Worm (Caenorhabditis elegans) whole organism, L2 larva: ENCODE measurements around the gene math-33.

Experiments used
- C34F6.9 ChIP-seq: fragments of 150-350 bp; optimal IDR thresholded peaks from 2 replicates; lab custom pipeline; 2014; ENCODE audit warnings: missing biosample characterization, missing genetic modification characterization
- F13H6.1 ChIP-seq: sonication (generic microtip); optimal IDR thresholded peaks from 2 replicates; lab custom pipeline; 2016; ENCODE audit warnings: missing genetic modification characterization, missing compliant biosample characterization
- R02D3.7 ChIP-seq: fragments of 150-350 bp; optimal IDR thresholded peaks from 2 replicates; lab custom pipeline; 2014; ENCODE audit warnings: missing biosample characterization, missing genetic modification characterization
- Y55F3AM.14 ChIP-seq: fragments of 200-800 bp; sonication (Bioruptor generic); optimal IDR thresholded peaks from 2 replicates; lab custom pipeline; 2018; ENCODE audit warnings: mild to moderate bottlenecking, missing genetic modification characterization, missing compliant biosample characterization
- ZK546.5 ChIP-seq: sonication (generic microtip); optimal IDR thresholded peaks from 2 replicates; lab custom pipeline; 2017; ENCODE audit warnings: missing biosample characterization, missing genetic modification characterization
- alr-1 ChIP-seq: fragments of 150-350 bp; optimal IDR thresholded peaks from 2 replicates; lab custom pipeline; 2014; ENCODE audit warnings: missing biosample characterization, missing genetic modification characterization
- aly-2 ChIP-seq: fragments of 150-350 bp; optimal IDR thresholded peaks from 2 replicates; lab custom pipeline; 2014; ENCODE audit warnings: missing biosample characterization, missing genetic modification characterization
- ama-1 ChIP-seq: fragments of 150-350 bp; optimal IDR thresholded peaks from 2 replicates; lab custom pipeline; 2018; ENCODE audit warnings: inconsistent platforms
- blmp-1 ChIP-seq: sonication (generic microtip); optimal IDR thresholded peaks from 2 replicates; lab custom pipeline; 2017; ENCODE audit warnings: missing genetic modification characterization, mild to moderate bottlenecking, missing compliant biosample characterization, antibody characterized with exemption, moderate library complexity; ENCODE audit not compliant: insufficient read depth
- ceh-82 ChIP-seq: fragments of 150-350 bp; optimal IDR thresholded peaks from 2 replicates; lab custom pipeline; 2014; ENCODE audit warnings: missing biosample characterization, missing genetic modification characterization
- crh-2 ChIP-seq: sonication (generic microtip); optimal IDR thresholded peaks from 2 replicates; lab custom pipeline; 2017; ENCODE audit warnings: missing biosample characterization, missing genetic modification characterization
- dmd-4 ChIP-seq: sonication (generic microtip); optimal IDR thresholded peaks from 2 replicates; lab custom pipeline; 2017; ENCODE audit warnings: missing biosample characterization, missing genetic modification characterization
- egl-27 ChIP-seq: sonication (generic microtip); optimal IDR thresholded peaks from 3 replicates; lab custom pipeline; 2017; ENCODE audit warnings: missing biosample characterization, missing genetic modification reagents, missing genetic modification characterization
- elt-1 ChIP-seq: fragments of 150-350 bp; optimal IDR thresholded peaks from 2 replicates; lab custom pipeline; 2014; ENCODE audit warnings: missing biosample characterization, missing genetic modification characterization
- elt-3 ChIP-seq: sonication (generic microtip); optimal IDR thresholded peaks from 2 replicates; lab custom pipeline; 2017; ENCODE audit warnings: missing biosample characterization, missing genetic modification characterization
- fos-1 ChIP-seq: fragments of 150-350 bp; optimal IDR thresholded peaks from 2 replicates; lab custom pipeline; 2014; ENCODE audit warnings: missing biosample characterization, missing genetic modification characterization
- gmeb-1 ChIP-seq: fragments of 150-350 bp; optimal IDR thresholded peaks from 2 replicates; lab custom pipeline; 2014; ENCODE audit warnings: missing biosample characterization, missing genetic modification characterization
- lin-11 ChIP-seq: fragments of 150-350 bp; sonication (generic microtip); optimal IDR thresholded peaks from 2 replicates; lab custom pipeline; 2014; ENCODE audit warnings: missing biosample characterization, missing genetic modification characterization, inconsistent platforms, mixed read lengths
- lin-13 ChIP-seq: fragments of 150-350 bp; optimal IDR thresholded peaks from 2 replicates; lab custom pipeline; 2014; ENCODE audit warnings: missing biosample characterization, missing genetic modification reagents, missing genetic modification characterization
- lin-39 ChIP-seq: fragments of 150-350 bp; optimal IDR thresholded peaks from 2 replicates; lab custom pipeline; 2014; ENCODE audit warnings: missing biosample characterization, missing genetic modification reagents, missing genetic modification characterization
- lsy-2 ChIP-seq, 2 experiments: fragments of 150-350 bp in 1 of 2; sonication (generic microtip) in 1 of 2; optimal IDR thresholded peaks; 2 replicates each; lab custom pipeline; 2014 to 2017; ENCODE audit warnings: missing biosample characterization in 2 of 2, missing genetic modification characterization in 2 of 2
- mab-5 ChIP-seq: fragments of 150-350 bp; optimal IDR thresholded peaks from 2 replicates; lab custom pipeline; 2014; ENCODE audit warnings: missing biosample characterization, missing genetic modification characterization
- mbf-1 ChIP-seq: sonication (generic microtip); optimal IDR thresholded peaks from 2 replicates; lab custom pipeline; 2017; ENCODE audit warnings: missing biosample characterization, missing genetic modification characterization
- mdl-1 ChIP-seq, 2 experiments: fragments of 150-350 bp in 1 of 2; sonication (generic microtip) in 1 of 2; optimal IDR thresholded peaks; 2 replicates each; lab custom pipeline; 2017; ENCODE audit warnings: missing biosample characterization in 2 of 2, missing genetic modification characterization in 2 of 2
- nhr-10 ChIP-seq: sonication (generic microtip); optimal IDR thresholded peaks from 2 replicates; lab custom pipeline; 2017; ENCODE audit warnings: missing biosample characterization, missing genetic modification characterization
- nhr-11 ChIP-seq: fragments of 150-350 bp; optimal IDR thresholded peaks from 2 replicates; lab custom pipeline; 2014; ENCODE audit warnings: missing biosample characterization, missing genetic modification characterization
- nhr-12 ChIP-seq: fragments of 150-350 bp; optimal IDR thresholded peaks from 2 replicates; lab custom pipeline; 2014; ENCODE audit warnings: missing biosample characterization, missing genetic modification characterization
- nhr-129 ChIP-seq: fragments of 150-350 bp; optimal IDR thresholded peaks from 2 replicates; lab custom pipeline; 2014; ENCODE audit warnings: missing biosample characterization, missing genetic modification characterization
- nhr-21 ChIP-seq: fragments of 150-350 bp; optimal IDR thresholded peaks from 2 replicates; lab custom pipeline; 2014; ENCODE audit warnings: missing biosample characterization, missing genetic modification characterization
- nhr-23 ChIP-seq: fragments of 150-350 bp; optimal IDR thresholded peaks from 2 replicates; lab custom pipeline; 2014; ENCODE audit warnings: missing biosample characterization, missing genetic modification reagents, missing genetic modification characterization
- nhr-237 ChIP-seq: fragments of 150-350 bp; optimal IDR thresholded peaks from 2 replicates; lab custom pipeline; 2014; ENCODE audit warnings: missing biosample characterization, missing genetic modification characterization
- nhr-25 ChIP-seq: fragments of 150-350 bp; sonication (generic microtip); optimal IDR thresholded peaks from 3 replicates; lab custom pipeline; 2014; ENCODE audit warnings: missing biosample characterization, missing genetic modification characterization
- nhr-6 ChIP-seq: fragments of 150-350 bp; optimal IDR thresholded peaks from 2 replicates; lab custom pipeline; 2014; ENCODE audit warnings: missing biosample characterization, missing genetic modification characterization
- nhr-77 ChIP-seq: fragments of 150-350 bp; optimal IDR thresholded peaks from 2 replicates; lab custom pipeline; 2014; ENCODE audit warnings: missing biosample characterization, missing genetic modification characterization
- peb-1 ChIP-seq: fragments of 150-350 bp; optimal IDR thresholded peaks from 2 replicates; lab custom pipeline; 2014; ENCODE audit warnings: missing biosample characterization, missing genetic modification characterization
- sem-4 ChIP-seq: fragments of 150-350 bp; optimal IDR thresholded peaks from 2 replicates; lab custom pipeline; 2014; ENCODE audit warnings: missing biosample characterization, missing genetic modification reagents, missing genetic modification characterization
- skn-1 ChIP-seq: sonication (generic microtip); optimal IDR thresholded peaks from 2 replicates; lab custom pipeline; 2017; ENCODE audit warnings: missing biosample characterization, missing genetic modification characterization
- sma-3 ChIP-seq: sonication (generic microtip); optimal IDR thresholded peaks from 2 replicates; lab custom pipeline; 2016; ENCODE audit warnings: missing genetic modification reagents, missing genetic modification characterization, missing compliant biosample characterization
- sma-9 ChIP-seq, 2 experiments: fragments of 150-350 bp in 1 of 2; sonication (generic microtip) in 1 of 2; optimal IDR thresholded peaks; 2 replicates each; lab custom pipeline; 2014 to 2016; ENCODE audit warnings: missing genetic modification characterization in 2 of 2, mild to moderate bottlenecking in 1 of 2, missing biosample characterization in 1 of 2, missing compliant biosample characterization in 1 of 2, missing genetic modification reagents in 1 of 2, moderate library complexity in 1 of 2
- snpc-4 ChIP-seq: fragments of 150-350 bp; optimal IDR thresholded peaks from 2 replicates; lab custom pipeline; 2014; ENCODE audit warnings: missing biosample characterization, missing genetic modification characterization
- unc-39 ChIP-seq: fragments of 150-350 bp; optimal IDR thresholded peaks from 2 replicates; lab custom pipeline; 2014; ENCODE audit warnings: missing biosample characterization, missing genetic modification characterization
- unc-55 ChIP-seq: fragments of 150-350 bp; sonication (generic microtip); optimal IDR thresholded peaks from 3 replicates; lab custom pipeline; 2014; ENCODE audit warnings: missing biosample characterization, missing genetic modification reagents, missing genetic modification characterization
- unc-62 ChIP-seq: fragments of 150-350 bp; optimal IDR thresholded peaks from 2 replicates; lab custom pipeline; 2014; ENCODE audit warnings: missing biosample characterization, missing genetic modification reagents, missing genetic modification characterization
- zag-1 ChIP-seq: fragments of 150-350 bp; optimal IDR thresholded peaks from 2 replicates; lab custom pipeline; 2014; ENCODE audit warnings: missing biosample characterization, missing genetic modification characterization
- ztf-1 ChIP-seq: fragments of 200-800 bp; sonication (Bioruptor generic); conservative IDR thresholded peaks from 2 replicates; pipeline ENCODE4 v1.3.6; 2022; ENCODE audit warnings: missing genetic modification characterization, missing compliant biosample characterization
- ztf-11 ChIP-seq: sonication (generic microtip); optimal IDR thresholded peaks from 2 replicates; lab custom pipeline; 2017; ENCODE audit warnings: missing biosample characterization, missing genetic modification characterization

The math-33 gene

DNA sequence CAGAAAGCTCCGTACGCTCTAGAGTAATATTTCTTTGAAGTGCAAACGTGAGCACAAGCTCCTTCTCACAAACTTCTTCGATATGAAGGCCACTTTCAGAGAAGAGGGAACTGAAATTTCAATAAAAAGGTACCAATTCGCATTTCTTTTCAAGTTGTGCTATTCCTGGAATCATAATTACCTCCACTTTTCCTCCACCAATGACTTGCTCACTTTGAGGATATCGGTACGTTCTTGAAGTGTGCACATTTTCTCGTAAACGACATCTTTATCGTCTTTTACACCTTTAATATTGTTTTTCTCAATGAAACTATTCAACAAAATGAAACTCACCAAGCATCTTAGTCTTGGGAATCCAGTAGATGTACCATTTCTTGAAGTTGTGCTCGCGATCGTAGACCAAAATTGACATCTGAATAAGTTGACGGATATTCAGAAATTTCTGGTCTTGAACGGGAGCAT is 5.6 kb downstream of the math-33 start, which contains the start of gene scb-1:
Gene scb-1 (minus strand): TSS at position 412 of the 462 bp plus-strand sequence.
- TF ChIP-seq Y55F3AM.14 (GFP tag; lab: Kevin White, UChicago) (peak; percentile 26), nhr-129 (tag; lab: Kevin White, UChicago) (peak; percentile 2), snpc-4 (tag; lab: Kevin White, UChicago) (no peak), nhr-25 (tag; lab: Kevin White, UChicago) (peak; percentile 8)
- TF ChIP-seq, all 48 proteins: peak for 3

- TF ChIP-seq C34F6.9 (tag; lab: Kevin White, UChicago) (peak; percentile 74), nhr-25 (tag; lab: Kevin White, UChicago) (peak; percentile 60), ama-1 (lab: Kevin White, UChicago) (peak; percentile 9), nhr-129 (tag; lab: Kevin White, UChicago) (peak; percentile 85), fos-1 (tag; lab: Kevin White, UChicago) (peak; percentile 23), dmd-4 (no peak), lsy-2 (tag; optimal IDR thresholded peaks at IDR 0.05; lab: Kevin White, UChicago) (peak in 1 of 2 experiments; percentile 62), ZK546.5 (tag; lab: Kevin White, UChicago) (no peak), F13H6.1 (tag; lab: Kevin White, UChicago) (peak; percentile 3), unc-55 (GFP tag; lab: Kevin White, UChicago) (peak; percentile 24), peb-1 (tag; lab: Kevin White, UChicago) (no peak), sma-9 (GFP tag; optimal IDR thresholded peaks at IDR 0.05; lab: Kevin White, UChicago) (peak; percentile 39), sma-9 (tag; optimal IDR thresholded peaks at IDR 0.05; lab: Kevin White, UChicago) (no peak), nhr-12 (tag; lab: Kevin White, UChicago) (no peak), alr-1 (no peak), egl-27 (no peak), mdl-1 (tag; optimal IDR thresholded peaks at IDR 0.05; lab: Kevin White, UChicago) (peak; percentile 42 to 61), Y55F3AM.14 (GFP tag; lab: Kevin White, UChicago) (no peak), crh-2 (tag; lab: Kevin White, UChicago) (peak; percentile 34), aly-2 (tag; lab: Kevin White, UChicago) (no peak)
Observed at ce11 chrV:11121247-11121646, 7.5 kb downstream of the math-33 start.

- no peak for TF ChIP-seq egl-27
- no peak for TF ChIP-seq nhr-21 (tag; lab: Kevin White, UChicago)
- TF ChIP-seq nhr-237 (tag; lab: Kevin White, UChicago) = no peak
- peak; percentile 37 for TF ChIP-seq gmeb-1 (tag; lab: Kevin White, UChicago)
- TF ChIP-seq sma-9 (GFP tag; optimal IDR thresholded peaks at IDR 0.05; lab: Kevin White, UChicago) = peak; percentile 51
- TF ChIP-seq sma-9 (tag; optimal IDR thresholded peaks at IDR 0.05; lab: Kevin White, UChicago) = no peak
- no peak for TF ChIP-seq mbf-1 (tag; lab: Kevin White, UChicago)
- no peak for TF ChIP-seq snpc-4 (tag; lab: Kevin White, UChicago)
- TF ChIP-seq sem-4 (tag; lab: Kevin White, UChicago) = peak; percentile 25
- no peak for TF ChIP-seq aly-2 (tag; lab: Kevin White, UChicago)
- TF ChIP-seq alr-1 = no peak
- TF ChIP-seq nhr-23 (tag; lab: Kevin White, UChicago) = no peak
- no peak for TF ChIP-seq unc-62 (GFP tag; lab: Kevin White, UChicago)
- TF ChIP-seq fos-1 (tag; lab: Kevin White, UChicago) = no peak
- TF ChIP-seq ceh-82 (tag; lab: Kevin White, UChicago) = no peak
- TF ChIP-seq zag-1 = no peak
- no peak for TF ChIP-seq unc-39 (tag; lab: Kevin White, UChicago)
- TF ChIP-seq crh-2 (tag; lab: Kevin White, UChicago) = peak; percentile 50
- TF ChIP-seq nhr-77 (tag; lab: Kevin White, UChicago) = peak; percentile 22
- no peak for TF ChIP-seq unc-55 (GFP tag; lab: Kevin White, UChicago)
- TF ChIP-seq nhr-10 = no peak
- TF ChIP-seq lsy-2 (tag; optimal IDR thresholded peaks at IDR 0.05; lab: Kevin White, UChicago) = peak; percentile 23 to 41
- TF ChIP-seq ama-1 (lab: Kevin White, UChicago) = no peak
- no peak for TF ChIP-seq ZK546.5 (tag; lab: Kevin White, UChicago)
- TF ChIP-seq nhr-11 = no peak
- peak; percentile 43 for TF ChIP-seq nhr-129 (tag; lab: Kevin White, UChicago)
- TF ChIP-seq ztf-11 (tag; lab: Kevin White, UChicago) = no peak
- TF ChIP-seq nhr-6 (tag; lab: Kevin White, UChicago) = peak; percentile 59
- TF ChIP-seq lin-11 (tag; lab: Kevin White, UChicago) = no peak
- no peak for TF ChIP-seq nhr-12 (tag; lab: Kevin White, UChicago)
- no peak for TF ChIP-seq C34F6.9 (tag; lab: Kevin White, UChicago)
- no peak for TF ChIP-seq lin-39
- TF ChIP-seq mab-5 (tag; lab: Kevin White, UChicago) = no peak
- TF ChIP-seq peb-1 (tag; lab: Kevin White, UChicago) = no peak
- peak; percentile 58 for TF ChIP-seq sma-3 (GFP tag; lab: Kevin White, UChicago)
- TF ChIP-seq lin-13 (GFP tag; lab: Kevin White, UChicago) = peak; percentile 72
- TF ChIP-seq elt-1 (tag; lab: Kevin White, UChicago) = no peak
- TF ChIP-seq skn-1 (tag; lab: Kevin White, UChicago) = no peak
- TF ChIP-seq R02D3.7 (tag; lab: Kevin White, UChicago) = no peak
- no peak for TF ChIP-seq dmd-4
- no peak for TF ChIP-seq Y55F3AM.14 (GFP tag; lab: Kevin White, UChicago)
- no peak for TF ChIP-seq blmp-1 (tag; lab: Kevin White, UChicago)
- TF ChIP-seq ztf-1 = no peak
- TF ChIP-seq elt-3 (tag; lab: Kevin White, UChicago) = no peak
Observed at ce11 chrV:11122466-11122865, 8.8 kb downstream of the math-33 start, which contains the start of gene mboa-2. TSS of gene mboa-2 (minus strand) at chrV:11122493.
